Fruit fly (Drosophila melanogaster): Measurements from ENCODE around the gene CG34316.

Gene CG34316

dm6 chr3R:15218824-15219576, 11.4 kb upstream of the CG34316 start, which contains the start of the genes SIDL and CG12241 (continued):
- peak; percentile 16 to 70 for TF ChIP-seq chif (GFP tag; optimal IDR thresholded peaks at IDR 0.05)
- TF ChIP-seq CG15696 (tag; optimal IDR thresholded peaks at IDR 0.05): peak; percentile 39
- TF ChIP-seq CG31388 (GFP tag; optimal IDR thresholded peaks at IDR 0.05): peak; percentile 62
- peak; percentile 75 for TF ChIP-seq luna (GFP tag; optimal IDR thresholded peaks at IDR 0.05)
- TF ChIP-seq tx (GFP tag; optimal IDR thresholded peaks at IDR 0.05): peak; percentile 25
- TF ChIP-seq ems (GFP tag; optimal IDR thresholded peaks at IDR 0.05): peak; percentile 84
- peak; percentile 54 to 91 for TF ChIP-seq crp (GFP tag; optimal IDR thresholded peaks at IDR 0.05)
- peak; percentile 85 for TF ChIP-seq CG11560 (tag; IDR thresholded peaks at IDR 0.05)
- TF ChIP-seq Kr (GFP tag; optimal IDR thresholded peaks at IDR 0.05): no peak
- peak; percentile 86 for TF ChIP-seq CG4404 (GFP tag; IDR thresholded peaks at IDR 0.05)
- peak; percentile 77 for TF ChIP-seq pnt (GFP tag; optimal IDR thresholded peaks at IDR 0.05)
- 0 out of 2 replicates have a peak, but pooled peaks have one; percentile 44 for TF ChIP-seq unc-4 (GFP tag; IDR thresholded peaks at IDR 0.05; ENCODE audit: partially characterized antibody)
- peak; percentile 98 for TF ChIP-seq Ets65A (GFP tag)
- peak; percentile 92 for TF ChIP-seq CG11695 (GFP tag; IDR thresholded peaks at IDR 0.05)
- TF ChIP-seq Opbp (GFP tag; IDR thresholded peaks at IDR 0.05; ENCODE audit: partially characterized antibody): peak; percentile 34; the same call in 1 of the 3 replicates
- peak; percentile 19 for TF ChIP-seq fu2 (GFP tag; optimal IDR thresholded peaks at IDR 0.05)
- peak; percentile 75 for TF ChIP-seq sug (tag; optimal IDR thresholded peaks at IDR 0.05)
- TF ChIP-seq CG12236 (GFP tag; optimal IDR thresholded peaks at IDR 0.05): no peak
- no peak for TF ChIP-seq pfk (GFP tag; optimal IDR thresholded peaks at IDR 0.05)
- TF ChIP-seq E2f1 (GFP tag; IDR thresholded peaks at IDR 0.05): peak; percentile 94
- TF ChIP-seq MBD-R2 (GFP tag; IDR thresholded peaks at IDR 0.05): peak; percentile 92
- TF ChIP-seq Mad (GFP tag; optimal IDR thresholded peaks at IDR 0.05): no peak
- TF ChIP-seq CG42726 (GFP tag; IDR thresholded peaks at IDR 0.05; ENCODE audit: partially characterized antibody): no peak
- no peak for TF ChIP-seq Lpt (GFP tag; optimal IDR thresholded peaks at IDR 0.05)
- TF ChIP-seq CG34422 (GFP tag; IDR thresholded peaks at IDR 0.05): peak; percentile 96
- TF ChIP-seq gcm2 (GFP tag; optimal IDR thresholded peaks at IDR 0.05): no peak
- TF ChIP-seq CG10209 (GFP tag; optimal IDR thresholded peaks at IDR 0.05): peak; percentile 61
- TF ChIP-seq CG3847 (GFP tag; IDR thresholded peaks at IDR 0.05): peak; percentile 52; the same call in 1 of the 2 replicates
- no peak for TF ChIP-seq CG8281 (tag; optimal IDR thresholded peaks at IDR 0.05)
- peak; percentile 94 for TF ChIP-seq Ada2b (GFP tag; IDR thresholded peaks at IDR 0.05)
- TF ChIP-seq CG7357 (GFP tag; IDR thresholded peaks at IDR 0.05): peak; percentile 89
- peak; percentile 73 for TF ChIP-seq CG14710 (tag; optimal IDR thresholded peaks at IDR 0.05)
- no peak for TF ChIP-seq Hr39 (optimal IDR thresholded peaks at IDR 0.05)
- TF ChIP-seq CG1233 (GFP tag; optimal IDR thresholded peaks at IDR 0.05): peak; percentile 79
- peak; percentile 93 for TF ChIP-seq Taf1 (GFP tag; IDR thresholded peaks at IDR 0.05)
- TF ChIP-seq CG12659 (GFP tag; optimal IDR thresholded peaks at IDR 0.05): peak; percentile 69
- TF ChIP-seq CG17385 (GFP tag; optimal IDR thresholded peaks at IDR 0.05): no peak
- 0 out of 2 replicates have a peak, but pooled peaks have one; percentile 29 for TF ChIP-seq sna (GFP tag; IDR thresholded peaks at IDR 0.05; ENCODE audit: partially characterized antibody)
- TF ChIP-seq ap (GFP tag; IDR thresholded peaks at IDR 0.05): no peak
- TF ChIP-seq Chrac-16 (GFP tag; optimal IDR thresholded peaks at IDR 0.05): peak; percentile 63
- TF ChIP-seq CG17912 (GFP tag; optimal IDR thresholded peaks at IDR 0.05): no peak
- TF ChIP-seq da (GFP tag; optimal IDR thresholded peaks at IDR 0.05): no peak
- peak; percentile 72 for TF ChIP-seq Hsf (GFP tag; optimal IDR thresholded peaks at IDR 0.05)
- TF ChIP-seq Doc2 (GFP tag; IDR thresholded peaks at IDR 0.05): peak; percentile 75
- TF ChIP-seq CG18011 (GFP tag; optimal IDR thresholded peaks at IDR 0.05): peak; percentile 50
- TF ChIP-seq CG18476 (GFP tag; optimal IDR thresholded peaks at IDR 0.05): peak; percentile 86
- TF ChIP-seq fd64A (GFP tag; optimal IDR thresholded peaks at IDR 0.05): no peak
- TF ChIP-seq dmrt11E (tag; optimal IDR thresholded peaks at IDR 0.05): peak; percentile 12
- TF ChIP-seq CG9932 (GFP tag; IDR thresholded peaks at IDR 0.05): peak; percentile 75
- TF ChIP-seq zen2 (GFP tag; IDR thresholded peaks at IDR 0.05; ENCODE audit: partially characterized antibody): no peak

Measured in whole organism, embryonic.